Worm (Caenorhabditis elegans): ENCODE data around the gene vps-32.1.
A peak's percentile ranks its signal among the peaks of the same experiment; 100 is the strongest.

vps-32.1 gene

DNA sequence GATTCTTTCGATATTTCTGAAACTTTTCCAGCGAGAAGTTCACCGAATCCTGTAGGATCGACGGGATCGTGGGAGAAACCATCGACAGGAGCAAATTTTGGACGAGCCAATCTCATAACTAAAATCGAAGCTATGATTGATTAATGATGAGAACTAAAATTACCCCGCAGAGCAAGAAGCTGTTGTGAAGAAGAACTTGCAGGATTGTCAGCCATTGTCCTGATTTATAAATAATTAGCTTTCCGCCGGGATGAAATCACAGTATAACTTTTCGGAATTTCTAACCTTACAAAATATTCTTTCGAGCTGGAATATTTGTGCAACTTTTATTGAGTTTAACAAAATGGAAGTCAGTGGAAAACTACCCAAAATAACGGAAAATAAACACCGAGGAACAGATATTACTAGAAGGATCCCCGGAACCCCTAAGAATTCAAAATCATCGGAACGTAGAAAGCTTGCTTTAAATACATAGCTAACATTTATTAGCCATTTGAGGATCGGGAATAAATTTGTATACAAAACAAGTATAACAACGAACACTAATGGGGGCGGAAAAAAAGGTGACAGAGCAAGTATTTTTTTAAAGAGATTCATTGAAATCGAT lies 2.1 kb upstream of the vps-32.1 start, which contains the start of gene C56C10.7:
Gene C56C10.7, minus strand, starts transcription at position 312 of the 607 bp plus-strand sequence.
- TF ChIP-seq mls-2 (tag; optimal IDR thresholded peaks at IDR 0.05) (no peak), ces-1 (GFP tag; optimal IDR thresholded peaks at IDR 0.05) (no peak), ceh-83 (GFP tag; optimal IDR thresholded peaks at IDR 0.05) (no peak), ztf-11 (tag; optimal IDR thresholded peaks at IDR 0.05) (no peak), pha-4 (tag; optimal IDR thresholded peaks at IDR 0.05) (no peak), cnd-1 (tag; optimal IDR thresholded peaks at IDR 0.05) (no peak)

DNA sequence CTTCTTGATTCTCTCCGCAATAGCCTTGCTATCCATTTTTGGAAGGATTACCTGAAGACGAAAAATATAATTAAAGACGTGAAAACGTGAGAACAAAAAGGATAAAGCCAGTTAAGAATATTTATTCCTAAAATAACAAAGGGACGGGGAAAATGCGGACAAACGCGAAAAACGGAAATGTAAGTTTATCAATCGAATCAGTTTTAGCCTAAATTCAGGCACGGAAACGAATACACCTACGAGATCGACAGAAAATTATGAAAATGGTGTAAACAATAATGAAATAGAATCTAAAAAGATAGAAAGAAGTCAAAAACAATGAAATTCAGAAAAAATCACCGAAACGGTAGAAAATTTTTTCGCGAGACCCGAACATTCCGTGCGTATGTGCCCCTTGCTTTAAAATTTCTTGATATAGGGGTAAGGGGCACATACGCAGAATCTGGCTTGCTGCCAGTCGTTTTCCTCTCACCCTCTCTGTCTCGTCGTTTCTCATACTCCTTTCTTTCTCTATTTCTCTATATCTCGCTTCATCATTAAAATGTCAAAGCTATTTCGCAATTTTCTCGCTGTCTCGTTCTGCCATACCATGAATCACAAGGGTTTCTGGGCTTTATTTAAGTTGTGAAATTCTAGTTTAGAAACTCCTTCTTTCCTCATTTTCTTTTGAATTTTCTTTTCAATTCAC lies 759 bp upstream of the vps-32.1 start, which contains the start of gene icd-1:
Gene icd-1, minus strand, starts transcription at position 51 of the 688 bp plus-strand sequence.
- peak; percentile 71 for TF ChIP-seq pha-4 (tag; optimal IDR thresholded peaks at IDR 0.05)
- peak; percentile 15 for TF ChIP-seq nhr-2 (tag; optimal IDR thresholded peaks at IDR 0.05)
- TF ChIP-seq M03D4.4 (tag; optimal IDR thresholded peaks at IDR 0.05): peak; percentile 63
- TF ChIP-seq elt-3 (tag; optimal IDR thresholded peaks at IDR 0.05): peak; percentile 91
- no peak for TF ChIP-seq flh-1 (GFP tag; optimal IDR thresholded peaks at IDR 0.05)
- no peak for TF ChIP-seq bed-3 (GFP tag; optimal IDR thresholded peaks at IDR 0.05)
- peak; percentile 96 for TF ChIP-seq unc-62 (GFP tag; optimal IDR thresholded peaks at IDR 0.05)
- TF ChIP-seq lin-13 (tag; optimal IDR thresholded peaks at IDR 0.05): peak; percentile 88
- peak; percentile 99 for TF ChIP-seq unc-120 (tag; optimal IDR thresholded peaks at IDR 0.05; ENCODE audit: poor library complexity, severe bottlenecking)
- peak; percentile 84 for TF ChIP-seq lsy-2 (tag; optimal IDR thresholded peaks at IDR 0.05)
- peak; percentile 67 for TF ChIP-seq ztf-11 (tag; optimal IDR thresholded peaks at IDR 0.05)
- no peak for TF ChIP-seq drap-1 (GFP tag; optimal IDR thresholded peaks at IDR 0.05)
- peak; percentile 63 for TF ChIP-seq mls-2 (tag; optimal IDR thresholded peaks at IDR 0.05)
- TF ChIP-seq hlh-1 (tag; optimal IDR thresholded peaks at IDR 0.05): peak; percentile 56
- no peak for TF ChIP-seq tbx-8 (GFP tag; optimal IDR thresholded peaks at IDR 0.05)
- TF ChIP-seq sem-2 (GFP tag; optimal IDR thresholded peaks at IDR 0.05): no peak
- peak; percentile 58 for TF ChIP-seq ceh-83 (GFP tag; optimal IDR thresholded peaks at IDR 0.05)
- peak; percentile 71 for TF ChIP-seq ceh-39 (tag; optimal IDR thresholded peaks at IDR 0.05)
- TF ChIP-seq ces-1 (GFP tag; optimal IDR thresholded peaks at IDR 0.05): peak; percentile 94
- TF ChIP-seq lin-32 (GFP tag; optimal IDR thresholded peaks at IDR 0.05): no peak
- no peak for TF ChIP-seq nhr-12 (tag; optimal IDR thresholded peaks at IDR 0.05)
- no peak for TF ChIP-seq nhr-28 (tag; optimal IDR thresholded peaks at IDR 0.05)
- TF ChIP-seq sptf-1 (tag; optimal IDR thresholded peaks at IDR 0.05): peak; percentile 71
- no peak for TF ChIP-seq zip-8 (tag; optimal IDR thresholded peaks at IDR 0.05)
- TF ChIP-seq ceh-43 (GFP tag; optimal IDR thresholded peaks at IDR 0.05): no peak
- TF ChIP-seq blmp-1 (tag; optimal IDR thresholded peaks at IDR 0.05): no peak
- TF ChIP-seq cnd-1 (tag; optimal IDR thresholded peaks at IDR 0.05): peak; percentile 31
- TF ChIP-seq ham-2 (GFP tag; optimal IDR thresholded peaks at IDR 0.05): peak; percentile 89
- peak; percentile 93 for TF ChIP-seq mep-1 (tag; optimal IDR thresholded peaks at IDR 0.05)
- no peak for TF ChIP-seq unc-39 (tag; optimal IDR thresholded peaks at IDR 0.05)
- TF ChIP-seq snpc-4 (tag; optimal IDR thresholded peaks at IDR 0.05): no peak
- no peak for TF ChIP-seq nhr-76 (tag; optimal IDR thresholded peaks at IDR 0.05)
- peak; percentile 34 for TF ChIP-seq mab-5 (tag; optimal IDR thresholded peaks at IDR 0.05)
- TF ChIP-seq nhr-237 (tag; optimal IDR thresholded peaks at IDR 0.05): peak; percentile 93
- TF ChIP-seq elt-1 (tag; optimal IDR thresholded peaks at IDR 0.05; ENCODE audit: borderline replicate concordance, insufficient read depth): no peak

DNA sequence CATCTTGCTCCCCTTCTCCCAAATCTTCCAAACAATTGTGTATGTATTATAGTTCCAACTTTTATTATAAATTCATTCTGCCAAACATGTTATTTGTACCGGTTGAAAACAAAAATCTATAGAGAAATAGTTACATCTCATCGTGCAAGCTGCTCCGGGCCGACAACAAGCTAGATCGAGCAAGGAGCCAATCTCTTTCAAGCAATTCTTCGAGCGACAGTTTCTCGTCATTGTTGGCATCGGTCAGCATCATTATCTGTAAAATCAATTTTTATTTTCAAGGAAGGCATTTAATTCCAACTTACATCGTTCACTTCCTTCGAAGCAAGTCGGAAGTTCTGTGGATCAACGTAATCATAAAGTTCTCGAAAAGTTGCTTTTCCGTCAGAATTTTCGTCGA lies 1.5 kb downstream of the vps-32.1 start:
- TF ChIP-seq zip-8 (tag; optimal IDR thresholded peaks at IDR 0.05) (no peak), ceh-39 (tag; optimal IDR thresholded peaks at IDR 0.05) (no peak), tbx-8 (GFP tag; optimal IDR thresholded peaks at IDR 0.05) (no peak), M03D4.4 (tag; optimal IDR thresholded peaks at IDR 0.05) (no peak), elt-1 (tag; optimal IDR thresholded peaks at IDR 0.05; ENCODE audit: borderline replicate concordance, insufficient read depth) (no peak), ceh-43 (GFP tag; optimal IDR thresholded peaks at IDR 0.05) (no peak), cnd-1 (tag; optimal IDR thresholded peaks at IDR 0.05) (no peak), flh-1 (GFP tag; optimal IDR thresholded peaks at IDR 0.05) (no peak), unc-39 (tag; optimal IDR thresholded peaks at IDR 0.05) (no peak), ham-2 (GFP tag; optimal IDR thresholded peaks at IDR 0.05) (no peak), unc-120 (tag; optimal IDR thresholded peaks at IDR 0.05; ENCODE audit: poor library complexity, severe bottlenecking) (no peak), lin-13 (tag; optimal IDR thresholded peaks at IDR 0.05) (no peak), pha-4 (tag; optimal IDR thresholded peaks at IDR 0.05) (no peak)

All from whole organism, mixed stage, embryonic.